Worm (Caenorhabditis elegans) whole organism, L1 larva: ENCODE data around the gene cho-1.

Experiments
- C34B4.2 ChIP-seq: sonication (generic microtip); optimal IDR thresholded peaks from 2 replicates; lab custom pipeline; 2017; ENCODE audit warnings: mild to moderate bottlenecking, missing genetic modification characterization, missing compliant biosample characterization
- F16B12.6 ChIP-seq: fragments of 150-350 bp; optimal IDR thresholded peaks from 2 replicates; lab custom pipeline; 2014; ENCODE audit warnings: missing biosample characterization, missing genetic modification characterization
- Y116A8C.19 ChIP-seq: sonication (generic microtip); optimal IDR thresholded peaks from 2 replicates; lab custom pipeline; 2016; ENCODE audit warnings: missing compliant biosample characterization, missing genetic modification characterization, borderline replicate concordance
- alr-1 ChIP-seq: fragments of 200-800 bp; sonication (Bioruptor generic); optimal IDR thresholded peaks from 2 replicates; lab custom pipeline; 2018; ENCODE audit warnings: borderline replicate concordance, mild to moderate bottlenecking, missing genetic modification characterization, missing compliant biosample characterization
- aly-2 ChIP-seq: fragments of 150-350 bp; optimal IDR thresholded peaks from 2 replicates; lab custom pipeline; 2014; ENCODE audit warnings: missing biosample characterization, missing genetic modification characterization
- ama-1 ChIP-seq: fragments of 150-350 bp; optimal IDR thresholded peaks from 2 replicates; lab custom pipeline; 2014
- blmp-1 ChIP-seq: fragments of 150-350 bp; optimal IDR thresholded peaks from 2 replicates; lab custom pipeline; 2014; ENCODE audit warnings: missing biosample characterization, missing genetic modification characterization
- ceh-63 ChIP-seq: fragments of 200-800 bp; sonication (Bioruptor generic); optimal IDR thresholded peaks from 2 replicates; lab custom pipeline; 2018; ENCODE audit warnings: mild to moderate bottlenecking, missing genetic modification characterization, missing compliant biosample characterization
- ceh-82 ChIP-seq, 3 experiments: fragments of 150-350 bp in 1 of 3; sonication (generic microtip) in 2 of 3; optimal IDR thresholded peaks; 2 replicates each; lab custom pipeline; 2014 to 2017; ENCODE audit warnings: missing biosample characterization in 3 of 3, missing genetic modification characterization in 3 of 3
- ceh-88 ChIP-seq: fragments of 200-800 bp; sonication (Bioruptor generic); IDR thresholded peaks from 2 replicates; pipeline ENCODE4 v1.3.6; 2022; ENCODE audit warnings: missing genetic modification characterization, missing compliant biosample characterization
- ceh-90 ChIP-seq: sonication (generic microtip); optimal IDR thresholded peaks from 2 replicates; lab custom pipeline; 2016; ENCODE audit warnings: missing genetic modification characterization, missing compliant biosample characterization
- dpl-1 ChIP-seq, 3 experiments: fragments of 150-350 bp in 2 of 3; sonication (generic microtip) in 1 of 3; optimal IDR thresholded peaks; 2 replicates each; lab custom pipeline; 2014 to 2017; ENCODE audit warnings: missing biosample characterization in 3 of 3, missing genetic modification characterization in 3 of 3, missing genetic modification reagents in 3 of 3
- efl-1 ChIP-seq, 4 experiments: fragments of 150-350 bp; optimal IDR thresholded peaks in 3 of 4; peaks in 1 of 4; 1 replicate in 1 of 4; 2 replicates in 3 of 4; lab custom pipeline; 2014; ENCODE audit warnings: missing biosample characterization in 2 of 4, missing genetic modification characterization in 2 of 4, missing genetic modification reagents in 2 of 4
- efl-3 ChIP-seq: fragments of 200-800 bp; sonication (Bioruptor generic); optimal IDR thresholded peaks from 2 replicates; lab custom pipeline; 2018; ENCODE audit warnings: mild to moderate bottlenecking, missing genetic modification characterization, missing compliant biosample characterization
- fkh-10 ChIP-seq: sonication (generic microtip); optimal IDR thresholded peaks from 2 replicates; lab custom pipeline; 2017; ENCODE audit warnings: missing biosample characterization, missing genetic modification reagents, missing genetic modification characterization
- fkh-4 ChIP-seq: sonication (generic microtip); optimal IDR thresholded peaks from 2 replicates; lab custom pipeline; 2016; ENCODE audit warnings: missing compliant biosample characterization, missing genetic modification characterization, borderline replicate concordance
- fos-1 ChIP-seq: fragments of 150-350 bp; optimal IDR thresholded peaks from 2 replicates; lab custom pipeline; 2014; ENCODE audit warnings: missing biosample characterization, missing genetic modification characterization
- hlh-17 ChIP-seq: fragments of 200-800 bp; sonication (Bioruptor generic); optimal IDR thresholded peaks from 2 replicates; lab custom pipeline; 2018; ENCODE audit warnings: missing genetic modification characterization, mild to moderate bottlenecking, missing compliant biosample characterization, moderate library complexity, borderline replicate concordance
- irx-1 ChIP-seq: sonication (generic microtip); optimal IDR thresholded peaks from 2 replicates; lab custom pipeline; 2016; ENCODE audit warnings: missing genetic modification characterization, missing compliant biosample characterization
- isw-1 ChIP-seq: fragments of 200-800 bp; sonication (Bioruptor generic); IDR thresholded peaks from 2 replicates; pipeline ENCODE4 v1.3.6; 2022; ENCODE audit warnings: missing genetic modification characterization, missing compliant biosample characterization
- lin-39 ChIP-seq: fragments of 150-350 bp; optimal IDR thresholded peaks from 2 replicates; lab custom pipeline; 2014; ENCODE audit warnings: missing biosample characterization, missing genetic modification reagents, missing genetic modification characterization
- lsy-2 ChIP-seq, 2 experiments: fragments of 150-350 bp; optimal IDR thresholded peaks; 2 replicates each; lab custom pipeline; 2014; ENCODE audit warnings: missing biosample characterization in 2 of 2, missing genetic modification characterization in 2 of 2
- mab-9 ChIP-seq: fragments of 200-800 bp; sonication (Bioruptor generic); IDR thresholded peaks from 2 replicates; pipeline ENCODE4 v1.3.6; 2022; ENCODE audit warnings: missing genetic modification reagents, missing genetic modification characterization, missing compliant biosample characterization
- nhr-11 ChIP-seq: fragments of 150-350 bp; optimal IDR thresholded peaks from 2 replicates; lab custom pipeline; 2014; ENCODE audit warnings: missing biosample characterization, missing genetic modification characterization
- nhr-12 ChIP-seq: sonication (generic microtip); optimal IDR thresholded peaks from 2 replicates; lab custom pipeline; 2017; ENCODE audit warnings: missing biosample characterization, missing genetic modification characterization
- nhr-20 ChIP-seq: sonication (generic microtip); optimal IDR thresholded peaks from 2 replicates; lab custom pipeline; 2016; ENCODE audit warnings: mild to moderate bottlenecking, missing genetic modification characterization, missing compliant biosample characterization
- nhr-237 ChIP-seq: fragments of 150-350 bp; optimal IDR thresholded peaks from 2 replicates; lab custom pipeline; 2014; ENCODE audit warnings: missing biosample characterization, missing genetic modification characterization
- nhr-47 ChIP-seq: sonication (generic microtip); optimal IDR thresholded peaks from 2 replicates; lab custom pipeline; 2016; ENCODE audit warnings: mild to moderate bottlenecking, missing genetic modification characterization, moderate library complexity, missing compliant biosample characterization
- nhr-71 ChIP-seq: sonication (generic microtip); optimal IDR thresholded peaks from 2 replicates; lab custom pipeline; 2016; ENCODE audit warnings: mild to moderate bottlenecking, missing genetic modification characterization, moderate library complexity, missing compliant biosample characterization
- nhr-76 ChIP-seq: sonication (generic microtip); optimal IDR thresholded peaks from 2 replicates; lab custom pipeline; 2017; ENCODE audit warnings: missing biosample characterization, missing genetic modification characterization
- nhr-77 ChIP-seq: fragments of 150-350 bp; optimal IDR thresholded peaks from 2 replicates; lab custom pipeline; 2014; ENCODE audit warnings: missing biosample characterization, missing genetic modification characterization
- nhr-84 ChIP-seq: sonication (generic microtip); optimal IDR thresholded peaks from 2 replicates; lab custom pipeline; 2017; ENCODE audit warnings: missing biosample characterization, missing genetic modification characterization
- nhr-85 ChIP-seq: sonication (generic microtip); peaks from one replicate; lab custom pipeline; 2016; ENCODE audit warnings: missing genetic modification characterization, inconsistent platforms, missing compliant biosample characterization
- rnt-1 ChIP-seq: sonication (generic microtip); optimal IDR thresholded peaks from 2 replicates; lab custom pipeline; 2016; ENCODE audit warnings: mild to moderate bottlenecking, missing genetic modification characterization, moderate library complexity, missing compliant biosample characterization
- skn-1 ChIP-seq: fragments of 150-350 bp; optimal IDR thresholded peaks from 2 replicates; lab custom pipeline; 2014; ENCODE audit warnings: missing biosample characterization, missing genetic modification characterization
- snu-23 ChIP-seq: sonication (generic microtip); optimal IDR thresholded peaks from 2 replicates; lab custom pipeline; 2016; ENCODE audit warnings: missing genetic modification characterization, missing compliant biosample characterization
- sptf-1 ChIP-seq: fragments of 150-350 bp; optimal IDR thresholded peaks from 2 replicates; lab custom pipeline; 2014; ENCODE audit warnings: missing biosample characterization, missing genetic modification characterization
- sup-37 ChIP-seq: fragments of 200-800 bp; sonication (Bioruptor generic); optimal IDR thresholded peaks from 2 replicates; lab custom pipeline; 2018; ENCODE audit warnings: mild to moderate bottlenecking, missing genetic modification characterization, missing compliant biosample characterization
- swsn-7 ChIP-seq: sonication (generic microtip); optimal IDR thresholded peaks from 2 replicates; lab custom pipeline; 2016; ENCODE audit warnings: missing genetic modification characterization, missing compliant biosample characterization
- tbx-2 ChIP-seq: sonication (generic microtip); optimal IDR thresholded peaks from 2 replicates; lab custom pipeline; 2016; ENCODE audit warnings: missing genetic modification characterization, missing compliant biosample characterization
- unc-130 ChIP-seq: fragments of 150-350 bp; optimal IDR thresholded peaks from 2 replicates; lab custom pipeline; 2017; ENCODE audit warnings: missing biosample characterization, missing genetic modification characterization, inconsistent platforms
- unc-30 ChIP-seq: sonication (generic microtip); optimal IDR thresholded peaks from 2 replicates; lab custom pipeline; 2017; ENCODE audit warnings: missing biosample characterization, missing genetic modification characterization
- unc-62 ChIP-seq: fragments of 150-350 bp; optimal IDR thresholded peaks from 2 replicates; lab custom pipeline; 2014; ENCODE audit warnings: missing biosample characterization, missing genetic modification reagents, missing genetic modification characterization
- unc-86 ChIP-seq: sonication (generic microtip); optimal IDR thresholded peaks from 2 replicates; lab custom pipeline; 2016; ENCODE audit warnings: missing genetic modification characterization, missing compliant biosample characterization
- unc-98 ChIP-seq: fragments of 200-800 bp; sonication (Bioruptor generic); IDR thresholded peaks from 2 replicates; pipeline ENCODE4 v1.3.6; 2022; ENCODE audit warnings: missing genetic modification characterization, missing compliant biosample characterization
- vab-15 ChIP-seq: sonication (generic microtip); optimal IDR thresholded peaks from 2 replicates; lab custom pipeline; 2017; ENCODE audit warnings: missing genotype, mild to moderate bottlenecking, missing genetic modification characterization, missing compliant biosample characterization
- xbp-1 ChIP-seq: sonication (generic microtip); optimal IDR thresholded peaks from 2 replicates; lab custom pipeline; 2016; ENCODE audit warnings: missing genetic modification characterization, missing compliant biosample characterization
- zag-1 ChIP-seq: fragments of 150-350 bp; optimal IDR thresholded peaks from 2 replicates; lab custom pipeline; 2014; ENCODE audit warnings: missing biosample characterization, missing genetic modification characterization
- zip-4 ChIP-seq: fragments of 200-800 bp; sonication (Bioruptor generic); optimal IDR thresholded peaks from 2 replicates; lab custom pipeline; 2018; ENCODE audit warnings: mild to moderate bottlenecking, missing genetic modification characterization, moderate library complexity, missing compliant biosample characterization
- ztf-11 ChIP-seq, 2 experiments: sonication (generic microtip); optimal IDR thresholded peaks; 2 replicates each; lab custom pipeline; 2016 to 2017; ENCODE audit warnings: missing genetic modification characterization in 2 of 2, missing biosample characterization in 1 of 2, missing compliant biosample characterization in 1 of 2
- ztf-4 ChIP-seq: fragments of 150-350 bp; optimal IDR thresholded peaks from 2 replicates; lab custom pipeline; 2014; ENCODE audit warnings: missing biosample characterization, missing genetic modification characterization

cho-1 gene

DNA sequence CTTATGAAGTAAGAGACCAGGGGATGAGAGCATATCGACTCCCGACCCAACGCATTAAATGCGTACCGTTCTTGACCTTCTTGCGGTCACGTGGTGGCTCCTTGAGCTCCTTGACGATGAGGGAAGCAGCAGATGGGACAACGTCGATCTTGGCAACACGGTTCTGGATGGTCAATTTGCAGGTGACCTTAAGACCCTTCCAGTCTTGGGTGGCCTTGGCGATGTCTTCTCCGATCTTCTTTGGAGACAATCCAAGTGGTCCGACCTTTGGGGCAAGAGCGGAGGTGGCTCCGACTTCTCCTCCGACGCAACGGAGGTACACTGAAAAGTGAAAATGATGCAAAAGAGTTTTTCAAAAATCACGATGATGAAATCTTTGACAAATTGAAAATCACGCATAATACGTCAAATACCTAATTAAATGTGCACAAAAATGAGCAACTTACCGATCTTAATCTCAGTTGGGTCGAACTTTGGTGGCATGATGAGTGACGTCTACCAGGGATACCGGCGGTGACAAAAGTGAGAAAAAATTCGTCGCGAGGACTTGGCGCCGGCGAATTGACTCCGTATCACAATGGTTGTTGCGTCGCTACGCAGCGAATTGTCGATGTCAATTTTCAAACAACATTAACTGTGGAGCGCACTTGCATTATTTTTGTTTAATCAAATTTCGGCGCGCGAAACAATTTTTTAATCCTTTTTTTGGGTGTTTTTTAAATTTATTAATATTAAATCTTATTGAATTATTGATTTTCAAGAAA is 25.9 kb upstream of the cho-1 start, which contains the start of gene rpl-12 (continued):
- TF ChIP-seq hlh-17 (GFP tag; lab: Kevin White, UChicago): no peak
- peak; percentile 94 for TF ChIP-seq zag-1
- peak; percentile 100 for TF ChIP-seq snu-23 (GFP tag; lab: Kevin White, UChicago)
- TF ChIP-seq fos-1 (tag; lab: Kevin White, UChicago): peak; percentile 97
- peak; percentile 99 for TF ChIP-seq fkh-10 (GFP tag; lab: Kevin White, UChicago)
- TF ChIP-seq nhr-85 (tag; lab: Kevin White, UChicago): peak; percentile 99
- TF ChIP-seq aly-2 (tag; lab: Kevin White, UChicago): peak; percentile 93
- peak; percentile 98 for TF ChIP-seq efl-1 (optimal IDR thresholded peaks at IDR 0.05; lab: Kevin White, UChicago)
- peak; percentile 93 to 100 for TF ChIP-seq efl-1 (GFP tag; optimal IDR thresholded peaks at IDR 0.05 in 1 of 2; lab: Kevin White, UChicago)
- TF ChIP-seq efl-3 (GFP tag; lab: Kevin White, UChicago): peak; percentile 58
- TF ChIP-seq ama-1: peak; percentile 68
- TF ChIP-seq ztf-11 (tag; optimal IDR thresholded peaks at IDR 0.05; lab: Kevin White, UChicago): peak in 1 of 2 experiments; percentile 96
- TF ChIP-seq nhr-12 (tag; lab: Kevin White, UChicago): peak; percentile 35
- TF ChIP-seq fkh-4 (tag; lab: Kevin White, UChicago): peak; percentile 95
- TF ChIP-seq ceh-82 (tag; optimal IDR thresholded peaks at IDR 0.05; lab: Kevin White, UChicago): peak; percentile 98 to 100 (median 99)
- peak; percentile 99 for TF ChIP-seq nhr-47 (tag; lab: Kevin White, UChicago)
- peak; percentile 21 for TF ChIP-seq unc-62 (GFP tag; lab: Kevin White, UChicago)
- peak; percentile 96 for TF ChIP-seq nhr-237 (tag; lab: Kevin White, UChicago)
- peak; percentile 99 for TF ChIP-seq tbx-2 (tag; lab: Kevin White, UChicago)
- TF ChIP-seq nhr-77 (tag; lab: Kevin White, UChicago): peak; percentile 98
- peak; percentile 99 for TF ChIP-seq isw-1 (GFP tag; lab: Robert Waterston, UW)
- TF ChIP-seq nhr-11 (tag; lab: Kevin White, UChicago): peak; percentile 93
- TF ChIP-seq zip-4: peak; percentile 95
- peak; percentile 82 for TF ChIP-seq C34B4.2
- TF ChIP-seq nhr-84 (tag; lab: Kevin White, UChicago): peak; percentile 67
- peak; percentile 97 for TF ChIP-seq sup-37 (GFP tag; lab: Kevin White, UChicago)
- peak; percentile 25 for TF ChIP-seq Y116A8C.19
- TF ChIP-seq irx-1 (tag; lab: Kevin White, UChicago): peak; percentile 99
- TF ChIP-seq unc-98 (GFP tag; lab: Robert Waterston, UW): peak; percentile 91
- peak; percentile 96 to 98 (median 97) for TF ChIP-seq dpl-1 (GFP tag; optimal IDR thresholded peaks at IDR 0.05; lab: Kevin White, UChicago)
- peak; percentile 100 for TF ChIP-seq unc-130 (tag; lab: Kevin White, UChicago)
- no peak for TF ChIP-seq sptf-1 (tag; lab: Kevin White, UChicago)
- peak; percentile 99 for TF ChIP-seq xbp-1
- peak; percentile 96 for TF ChIP-seq mab-9 (GFP tag; lab: Robert Waterston, UW)
- peak; percentile 98 for TF ChIP-seq lsy-2 (tag; optimal IDR thresholded peaks at IDR 0.05; lab: Kevin White, UChicago)
- peak; percentile 98 for TF ChIP-seq ztf-4 (tag; lab: Kevin White, UChicago)
- peak; percentile 100 for TF ChIP-seq nhr-71 (tag; lab: Kevin White, UChicago)
- TF ChIP-seq ceh-90: peak; percentile 71
- TF ChIP-seq ceh-63 (GFP tag; lab: Kevin White, UChicago): peak; percentile 77
- peak; percentile 99 for TF ChIP-seq unc-86 (tag; lab: Kevin White, UChicago)
- peak; percentile 99 for TF ChIP-seq swsn-7
- TF ChIP-seq rnt-1 (tag; lab: Kevin White, UChicago): peak; percentile 98
- peak; percentile 74 for TF ChIP-seq nhr-76 (tag; lab: Kevin White, UChicago)
- peak; percentile 99 for TF ChIP-seq lin-39 (tag; lab: Kevin White, UChicago)
- TF ChIP-seq vab-15 (tag; lab: Kevin White, UChicago): peak; percentile 97
- TF ChIP-seq skn-1: peak; percentile 96
- no peak for TF ChIP-seq unc-30
- peak; percentile 79 for TF ChIP-seq F16B12.6 (tag; lab: Kevin White, UChicago)
- peak; percentile 46 for TF ChIP-seq alr-1 (tag; lab: Kevin White, UChicago)
- TF ChIP-seq ceh-88 (GFP tag; lab: Robert Waterston, UW): peak; percentile 97
- TF ChIP-seq blmp-1 (tag; lab: Kevin White, UChicago): peak; percentile 83
- TF ChIP-seq nhr-20 (tag; lab: Kevin White, UChicago): peak; percentile 99
